Worm (Caenorhabditis elegans) whole organism, L4 larva: Measurements from ENCODE around the gene ndx-9.

Source experiments
- Y48G9A.11 ChIP-seq: fragments of 200-800 bp; sonication (Bioruptor generic); IDR thresholded peaks from 2 replicates; pipeline ENCODE4 v1.3.6; 2022; ENCODE audit warnings: missing genetic modification reagents, missing genetic modification characterization, missing compliant biosample characterization
- aly-2 ChIP-seq: sonication (generic microtip); optimal IDR thresholded peaks from 2 replicates; lab custom pipeline; 2018; ENCODE audit warnings: missing biosample characterization, missing genetic modification characterization
- arid-1 ChIP-seq: fragments of 200-800 bp; sonication (Bioruptor generic); conservative IDR thresholded peaks from 2 replicates; pipeline ENCODE4 v1.3.6; 2022; ENCODE audit warnings: missing genetic modification reagents, missing genetic modification characterization, missing compliant biosample characterization
- egl-27 ChIP-seq: sonication (generic microtip); optimal IDR thresholded peaks from 3 replicates; lab custom pipeline; 2017; ENCODE audit warnings: missing biosample characterization, missing genetic modification reagents, missing genetic modification characterization
- lin-13 ChIP-seq: fragments of 150-350 bp; optimal IDR thresholded peaks from 2 replicates; lab custom pipeline; 2014; ENCODE audit warnings: missing biosample characterization, missing genetic modification reagents, missing genetic modification characterization
- lin-39 ChIP-seq: fragments of 150-350 bp; optimal IDR thresholded peaks from 2 replicates; lab custom pipeline; 2014; ENCODE audit warnings: missing biosample characterization, missing genetic modification reagents, missing genetic modification characterization
- mdl-1 ChIP-seq, 2 experiments: fragments of 150-350 bp in 1 of 2; sonication (generic microtip) in 1 of 2; optimal IDR thresholded peaks; 2 replicates each; lab custom pipeline; 2014 to 2017; ENCODE audit warnings: missing biosample characterization in 2 of 2, missing genetic modification characterization in 2 of 2
- nhr-41 ChIP-seq: fragments of 200-800 bp; sonication (Bioruptor generic); IDR thresholded peaks from 2 replicates; pipeline ENCODE4 v1.3.6; 2022; ENCODE audit warnings: missing genetic modification reagents, missing genetic modification characterization, missing compliant biosample characterization
- nhr-42 ChIP-seq: fragments of 200-800 bp; sonication (Bioruptor generic); IDR thresholded peaks from 2 replicates; pipeline ENCODE4 v1.3.6; 2022; ENCODE audit warnings: missing genetic modification characterization, missing compliant biosample characterization
- pha-4 ChIP-seq, 2 experiments: fragments of 150-350 bp in 1 of 2; fragments of 200-800 bp in 1 of 2; sonication (Bioruptor generic) in 1 of 2; IDR thresholded peaks in 1 of 2; optimal IDR thresholded peaks in 1 of 2; 2 replicates each; pipeline versions ENCODE4 v1.3.6 to Lab custom; 2014 to 2022; ENCODE audit warnings: missing genetic modification characterization in 2 of 2, missing genetic modification reagents in 2 of 2, missing biosample characterization in 1 of 2, missing compliant biosample characterization in 1 of 2
- tag-97 ChIP-seq: fragments of 200-800 bp; sonication (Bioruptor generic); IDR thresholded peaks from 2 replicates; pipeline ENCODE4 v1.3.6; 2022; ENCODE audit warnings: missing genetic modification characterization, missing compliant biosample characterization
- unc-39 ChIP-seq: sonication (generic microtip); optimal IDR thresholded peaks from 2 replicates; lab custom pipeline; 2017; ENCODE audit warnings: missing biosample characterization, missing genetic modification characterization
- zag-1 ChIP-seq: fragments of 150-350 bp; optimal IDR thresholded peaks from 2 replicates; lab custom pipeline; 2014; ENCODE audit warnings: missing biosample characterization, missing genetic modification characterization

DNA sequence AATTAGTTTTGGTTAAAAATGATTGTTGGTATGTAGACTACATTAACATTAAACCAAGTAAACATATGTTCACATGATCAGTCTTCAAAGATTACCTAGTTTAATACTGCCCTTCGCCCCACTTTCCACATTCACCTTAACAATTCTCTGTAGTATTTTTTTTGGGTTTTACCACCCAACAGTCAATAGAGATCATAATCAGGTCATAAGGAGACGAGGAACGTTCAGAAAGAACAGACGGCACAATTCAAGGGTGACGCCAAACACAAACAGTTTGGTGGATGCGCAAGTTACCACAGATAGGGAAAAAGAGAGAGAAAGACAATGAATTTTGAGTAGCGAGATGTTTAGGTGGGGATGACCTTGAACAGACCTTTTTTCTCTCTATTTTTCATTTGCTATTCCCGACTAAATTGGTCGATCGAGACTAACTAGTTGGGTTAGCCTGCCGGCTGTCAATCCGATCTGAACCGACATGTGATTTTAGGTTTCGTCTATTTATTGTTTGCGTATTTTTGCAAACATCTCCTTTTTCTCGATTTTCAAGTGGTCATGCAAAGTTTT, 40.1 kb downstream of the ndx-9 start:
- no peak for TF ChIP-seq mdl-1 (tag; optimal IDR thresholded peaks at IDR 0.05; lab: Kevin White, UChicago)
- no peak for TF ChIP-seq lin-39 (tag; lab: Kevin White, UChicago)
- TF ChIP-seq aly-2 (tag; lab: Kevin White, UChicago): no peak
- no peak for TF ChIP-seq nhr-42 (GFP tag; lab: Robert Waterston, UW)
- no peak for TF ChIP-seq pha-4 (GFP tag; IDR thresholded peaks at IDR 0.05; lab: Robert Waterston, UW)
- TF ChIP-seq pha-4 (tag; optimal IDR thresholded peaks at IDR 0.05; lab: Kevin White, UChicago): no peak
- no peak for TF ChIP-seq zag-1 (tag; lab: Kevin White, UChicago)
- TF ChIP-seq Y48G9A.11 (GFP tag; lab: Robert Waterston, UW): no peak
- no peak for TF ChIP-seq unc-39 (tag; lab: Kevin White, UChicago)
- no peak for TF ChIP-seq nhr-41 (GFP tag; lab: Robert Waterston, UW)
- no peak for TF ChIP-seq egl-27 (tag; lab: Kevin White, UChicago)
- TF ChIP-seq lin-13 (GFP tag; lab: Kevin White, UChicago): no peak
- TF ChIP-seq arid-1 (GFP tag; lab: Robert Waterston, UW): no peak
- no peak for TF ChIP-seq tag-97 (GFP tag; lab: Robert Waterston, UW)
